Worm (Caenorhabditis elegans) whole organism, L4 larva: ENCODE measurements around the gene F54F2.6.

Experiments used
- D1046.2 ChIP-seq: fragments of 200-800 bp; sonication (Bioruptor generic); IDR thresholded peaks from 2 replicates; pipeline ENCODE4 v1.3.6; 2022; ENCODE audit warnings: missing genetic modification characterization, missing compliant biosample characterization
- F44E2.7 ChIP-seq: fragments of 200-800 bp; sonication (Bioruptor generic); IDR thresholded peaks from 2 replicates; pipeline ENCODE4 v2.1.2; 2022; ENCODE audit warnings: missing genetic modification characterization, missing compliant biosample characterization
- T20F7.1 ChIP-seq: fragments of 200-800 bp; sonication (Bioruptor generic); optimal IDR thresholded peaks from 2 replicates; lab custom pipeline; 2018; ENCODE audit warnings: mild to moderate bottlenecking, missing genetic modification characterization, missing compliant biosample characterization
- T26A8.4 ChIP-seq: fragments of 200-800 bp; sonication (Bioruptor generic); IDR thresholded peaks from 2 replicates; pipeline ENCODE4 v1.3.6; 2022; ENCODE audit warnings: missing genetic modification characterization, missing compliant biosample characterization
- Y105C5A.15 ChIP-seq: fragments of 200-800 bp; sonication (Bioruptor generic); IDR thresholded peaks from 2 replicates; pipeline ENCODE4 v1.3.6; 2022; ENCODE audit warnings: missing genetic modification characterization, missing compliant biosample characterization
- Y5F2A.4 ChIP-seq: fragments of 200-800 bp; sonication (Bioruptor generic); optimal IDR thresholded peaks from 2 replicates; lab custom pipeline; 2018; ENCODE audit warnings: mild to moderate bottlenecking, missing genetic modification characterization, missing compliant biosample characterization
- ZK337.2 ChIP-seq: fragments of 200-800 bp; sonication (Bioruptor generic); IDR thresholded peaks from 2 replicates; pipeline ENCODE4 v1.3.6; 2022; ENCODE audit warnings: missing genetic modification reagents, missing genetic modification characterization, missing compliant biosample characterization
- ama-1 ChIP-seq: fragments of 150-350 bp; optimal IDR thresholded peaks from 2 replicates; lab custom pipeline; 2014; ENCODE audit warnings: inconsistent platforms, mixed read lengths
- ceh-32 ChIP-seq: sonication (generic microtip); optimal IDR thresholded peaks from 2 replicates; lab custom pipeline; 2016; ENCODE audit warnings: mild to moderate bottlenecking, missing genetic modification characterization, missing compliant biosample characterization; ENCODE audit not compliant: poor library complexity
- ceh-44 ChIP-seq: fragments of 200-800 bp; sonication (Bioruptor generic); IDR thresholded peaks from 2 replicates; pipeline ENCODE4 v1.3.6; 2022; ENCODE audit warnings: missing genetic modification reagents, missing genetic modification characterization, missing compliant biosample characterization
- ceh-62 ChIP-seq: sonication (generic microtip); optimal IDR thresholded peaks from 2 replicates; lab custom pipeline; 2017; ENCODE audit warnings: missing biosample characterization, missing genetic modification characterization
- ces-1 ChIP-seq: fragments of 150-350 bp; sonication (generic microtip); optimal IDR thresholded peaks from 4 replicates; lab custom pipeline; 2014; ENCODE audit warnings: missing biosample characterization, missing genetic modification reagents, missing genetic modification characterization
- daf-16 ChIP-seq, 3 experiments: sonication (generic microtip); optimal IDR thresholded peaks; 2 replicates each; lab custom pipeline; 2016 to 2017; ENCODE audit warnings: missing genetic modification characterization in 3 of 3, missing genetic modification reagents in 3 of 3, mild to moderate bottlenecking in 2 of 3, missing compliant biosample characterization in 2 of 3, missing biosample characterization in 1 of 3, moderate library complexity in 1 of 3
- dmd-8 ChIP-seq: fragments of 200-800 bp; sonication (Bioruptor generic); IDR thresholded peaks from 2 replicates; pipeline ENCODE4 v1.3.6; 2022; ENCODE audit warnings: missing genetic modification characterization, missing compliant biosample characterization
- dpl-1 ChIP-seq: fragments of 150-350 bp; optimal IDR thresholded peaks from 2 replicates; lab custom pipeline; 2014; ENCODE audit warnings: missing biosample characterization, missing genetic modification reagents, missing genetic modification characterization
- duxl-1 ChIP-seq: sonication (generic microtip); optimal IDR thresholded peaks from 2 replicates; lab custom pipeline; 2016; ENCODE audit warnings: mild to moderate bottlenecking, missing genetic modification characterization, moderate library complexity, missing compliant biosample characterization; ENCODE audit not compliant: poor library complexity
- dve-1 ChIP-seq: sonication (generic microtip); optimal IDR thresholded peaks from 2 replicates; lab custom pipeline; 2017; ENCODE audit warnings: antibody characterized with exemption, mild to moderate bottlenecking, missing genetic modification characterization, missing compliant biosample characterization; ENCODE audit not compliant: insufficient read depth
- hif-1 ChIP-seq, 2 experiments: sonication (generic microtip); optimal IDR thresholded peaks; 2 replicates each; lab custom pipeline; 2016 to 2017; ENCODE audit warnings: missing compliant biosample characterization in 2 of 2, missing genetic modification characterization in 2 of 2, missing genetic modification reagents in 2 of 2, missing genotype in 2 of 2, mild to moderate bottlenecking in 1 of 2
- hlh-11 ChIP-seq: fragments of 200-800 bp; sonication (Bioruptor generic); optimal IDR thresholded peaks from 2 replicates; lab custom pipeline; 2018; ENCODE audit warnings: mild to moderate bottlenecking, missing genetic modification characterization, missing compliant biosample characterization
- hlh-30 ChIP-seq: sonication (generic microtip); optimal IDR thresholded peaks from 2 replicates; lab custom pipeline; 2017; ENCODE audit warnings: antibody characterized with exemption, mild to moderate bottlenecking, missing genetic modification characterization, missing compliant biosample characterization; ENCODE audit not compliant: insufficient read depth
- lin-13 ChIP-seq: fragments of 150-350 bp; optimal IDR thresholded peaks from 2 replicates; lab custom pipeline; 2014; ENCODE audit warnings: missing biosample characterization, missing genetic modification reagents, missing genetic modification characterization
- lin-38 ChIP-seq: fragments of 200-800 bp; sonication (Bioruptor generic); IDR thresholded peaks from 2 replicates; pipeline ENCODE4 v1.3.6; 2022; ENCODE audit warnings: missing genetic modification reagents, missing genetic modification characterization, missing compliant biosample characterization
- lin-39 ChIP-seq: fragments of 150-350 bp; optimal IDR thresholded peaks from 2 replicates; lab custom pipeline; 2014; ENCODE audit warnings: missing biosample characterization, missing genetic modification reagents, missing genetic modification characterization
- lir-3 ChIP-seq: sonication (generic microtip); optimal IDR thresholded peaks from 2 replicates; lab custom pipeline; 2016; ENCODE audit warnings: mild to moderate bottlenecking, missing genetic modification characterization, missing compliant biosample characterization
- lsy-2 ChIP-seq, 2 experiments: fragments of 150-350 bp in 1 of 2; sonication (generic microtip) in 1 of 2; optimal IDR thresholded peaks; 2 replicates each; lab custom pipeline; 2014 to 2017; ENCODE audit warnings: missing biosample characterization in 2 of 2, missing genetic modification characterization in 2 of 2
- madf-9 ChIP-seq: fragments of 200-800 bp; sonication (Bioruptor generic); conservative IDR thresholded peaks from 2 replicates; pipeline ENCODE4 v1.3.6; 2022; ENCODE audit warnings: missing genetic modification reagents, missing genetic modification characterization, missing compliant biosample characterization
- mep-1 ChIP-seq: fragments of 150-350 bp; sonication (generic microtip); optimal IDR thresholded peaks from 3 replicates; lab custom pipeline; 2014; ENCODE audit warnings: missing biosample characterization, missing genetic modification characterization
- nhr-102 ChIP-seq: sonication (generic microtip); optimal IDR thresholded peaks from 2 replicates; lab custom pipeline; 2016; ENCODE audit warnings: mild to moderate bottlenecking, missing genetic modification characterization, moderate library complexity, missing compliant biosample characterization
- nhr-111 ChIP-seq: fragments of 200-800 bp; sonication (Bioruptor generic); optimal IDR thresholded peaks from 2 replicates; lab custom pipeline; 2018; ENCODE audit warnings: mild to moderate bottlenecking, missing genetic modification characterization, missing compliant biosample characterization
- nhr-25 ChIP-seq: sonication (generic microtip); optimal IDR thresholded peaks from 2 replicates; lab custom pipeline; 2017; ENCODE audit warnings: missing genetic modification characterization, mild to moderate bottlenecking, missing compliant biosample characterization, antibody characterized with exemption, moderate library complexity, borderline replicate concordance; ENCODE audit not compliant: insufficient read depth
- pha-4 ChIP-seq, 2 experiments: fragments of 150-350 bp in 1 of 2; fragments of 200-800 bp in 1 of 2; sonication (Bioruptor generic) in 1 of 2; IDR thresholded peaks in 1 of 2; optimal IDR thresholded peaks in 1 of 2; 2 replicates each; pipeline versions ENCODE4 v1.3.6 to Lab custom; 2014 to 2022; ENCODE audit warnings: missing genetic modification characterization in 2 of 2, missing genetic modification reagents in 2 of 2, missing biosample characterization in 1 of 2, missing compliant biosample characterization in 1 of 2
- pqm-1 ChIP-seq: sonication (generic microtip); optimal IDR thresholded peaks from 2 replicates; lab custom pipeline; 2017; ENCODE audit warnings: missing biosample characterization, missing genetic modification characterization
- rbr-2 ChIP-seq: sonication (generic microtip); optimal IDR thresholded peaks from 2 replicates; lab custom pipeline; 2016; ENCODE audit warnings: missing genotype, missing genetic modification characterization, missing compliant biosample characterization
- unc-130 ChIP-seq: sonication (generic microtip); optimal IDR thresholded peaks from 2 replicates; lab custom pipeline; 2016; ENCODE audit warnings: missing genetic modification reagents, missing genetic modification characterization, missing compliant biosample characterization
- unc-39 ChIP-seq: sonication (generic microtip); optimal IDR thresholded peaks from 2 replicates; lab custom pipeline; 2017; ENCODE audit warnings: missing biosample characterization, missing genetic modification characterization
- unc-62 ChIP-seq, 3 experiments: fragments of 150-350 bp in 1 of 3; sonication (generic microtip); optimal IDR thresholded peaks in 2 of 3; peaks in 1 of 3; 1 replicate in 1 of 3; 2 replicates in 2 of 3; lab custom pipeline; 2014 to 2017; ENCODE audit warnings: missing biosample characterization in 3 of 3, missing genetic modification characterization in 3 of 3, missing genetic modification reagents in 3 of 3, missing genotype in 1 of 3
- vab-7 ChIP-seq: fragments of 200-800 bp; sonication (Bioruptor generic); IDR thresholded peaks from 2 replicates; pipeline ENCODE4 v1.3.6; 2022; ENCODE audit warnings: missing genetic modification reagents, missing genetic modification characterization, missing compliant biosample characterization
- zfp-2 ChIP-seq: sonication (generic microtip); optimal IDR thresholded peaks from 2 replicates; lab custom pipeline; 2016; ENCODE audit warnings: mild to moderate bottlenecking, missing genetic modification characterization, missing compliant biosample characterization
- ztf-11 ChIP-seq: fragments of 150-350 bp; optimal IDR thresholded peaks from 2 replicates; lab custom pipeline; 2014; ENCODE audit warnings: missing biosample characterization, missing genetic modification characterization
- ztf-7 ChIP-seq: fragments of 150-350 bp; optimal IDR thresholded peaks from 2 replicates; lab custom pipeline; 2014; ENCODE audit warnings: missing biosample characterization, missing genetic modification characterization

Gene F54F2.6

DNA sequence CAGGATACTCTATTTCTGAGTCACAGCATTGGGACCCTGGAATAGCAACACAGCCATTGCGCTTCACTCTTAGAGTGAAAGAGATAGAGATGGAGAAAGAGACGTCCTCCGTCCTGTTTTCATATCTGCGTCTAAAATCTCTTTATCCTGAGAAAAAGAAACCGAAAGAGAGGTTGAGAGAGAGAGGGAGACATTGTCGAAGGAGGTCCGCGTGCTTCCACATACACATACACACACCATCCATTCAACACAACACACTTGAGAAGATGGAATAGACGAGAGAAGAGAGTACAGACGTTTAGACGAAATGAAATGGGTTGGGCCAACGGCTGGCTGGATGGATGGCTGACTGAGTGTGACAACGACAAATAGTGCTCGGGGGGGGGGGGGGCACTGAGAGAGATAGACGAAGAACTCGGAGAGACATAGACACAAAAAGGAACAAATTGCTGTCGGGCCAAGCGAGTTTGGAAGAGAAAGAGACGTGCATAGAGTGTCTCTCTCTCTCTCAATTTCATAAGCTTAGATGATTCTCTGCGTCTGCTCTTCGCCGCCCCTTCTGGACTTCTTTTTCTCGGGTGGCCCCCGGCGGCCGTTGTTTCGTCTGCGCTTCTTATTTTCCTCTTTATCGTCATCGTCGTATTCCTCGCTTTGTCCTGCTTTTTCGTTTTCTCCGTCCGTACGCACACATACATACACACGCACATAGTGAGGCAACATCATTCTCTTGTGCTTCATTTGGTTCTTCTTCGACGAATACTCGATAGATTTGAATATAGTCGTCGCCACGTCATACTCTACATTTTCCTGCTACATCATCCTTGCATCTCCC, at the start of gene F54F2.6 (continued):
- TF ChIP-seq hif-1 (tag; optimal IDR thresholded peaks at IDR 0.05; lab: Kevin White, UChicago) (peak; percentile 65 to 85), unc-62 (GFP tag; optimal IDR thresholded peaks at IDR 0.05 in 1 of 2; lab: Kevin White, UChicago) (peak in 1 of 2 experiments; percentile 100), unc-62 (tag; optimal IDR thresholded peaks at IDR 0.05; lab: Kevin White, UChicago) (peak; percentile 89), vab-7 (no peak), rbr-2 (tag; lab: Kevin White, UChicago) (peak; percentile 93), Y105C5A.15 (GFP tag; lab: Robert Waterston, UW) (no peak), lin-39 (tag; lab: Kevin White, UChicago) (no peak)

DNA sequence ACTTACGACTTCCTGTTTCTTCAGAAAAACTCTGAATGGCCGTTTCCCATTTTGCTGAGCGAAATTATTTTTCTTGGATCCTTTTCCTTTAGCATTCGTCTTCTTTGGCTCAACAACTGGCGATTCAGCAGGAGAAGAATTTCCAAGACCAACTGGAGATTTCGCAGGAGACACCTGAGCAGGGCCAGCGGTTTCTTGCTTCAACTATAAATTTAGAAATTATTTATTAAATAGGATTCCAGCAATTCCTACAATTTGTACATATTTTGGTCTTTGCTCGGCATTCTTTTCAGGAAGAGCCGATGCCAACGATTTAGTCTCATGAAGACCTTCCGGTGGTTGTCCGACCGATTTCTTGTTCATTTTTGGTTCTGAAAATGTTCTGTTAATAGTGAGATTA, 49.0 kb upstream of the F54F2.6 start, which contains the start of gene F44E2.8:
F44E2.8 (minus strand) TSS at position 371 of the 400 bp plus-strand sequence.
- TF ChIP-seq T26A8.4 (GFP tag; lab: Robert Waterston, UW): 0 out of 2 replicates have a peak, but pooled peaks have one; percentile 29
- no peak for TF ChIP-seq nhr-25
- TF ChIP-seq ceh-62: no peak
- peak; percentile 52 for TF ChIP-seq lin-38
- TF ChIP-seq daf-16 (GFP tag; optimal IDR thresholded peaks at IDR 0.05; lab: Kevin White, UChicago): no peak
- TF ChIP-seq daf-16 (tag; optimal IDR thresholded peaks at IDR 0.05; lab: Kevin White, UChicago): peak; percentile 8
- TF ChIP-seq unc-62 (GFP tag; optimal IDR thresholded peaks at IDR 0.05 in 1 of 2; lab: Kevin White, UChicago): peak in 1 of 2 experiments; percentile 23
- no peak for TF ChIP-seq unc-62 (tag; optimal IDR thresholded peaks at IDR 0.05; lab: Kevin White, UChicago)

- TF ChIP-seq dpl-1 (no peak), pqm-1 (tag; lab: Kevin White, UChicago) (no peak), dmd-8 (no peak), ces-1 (no peak)
Observed at ce11 chrIII:8848372-8848771, 47.9 kb upstream of the F54F2.6 start, which contains the start of gene F44E2.7. TSS of gene F44E2.7 (minus strand) at chrIII:8848472.

ce11 chrIII:8847722-8848121, 47.2 kb upstream of the F54F2.6 start:
- no peak for TF ChIP-seq ztf-11 (tag; lab: Kevin White, UChicago)
- TF ChIP-seq pqm-1 (tag; lab: Kevin White, UChicago): peak; percentile 0
- peak; percentile 39 for TF ChIP-seq mep-1 (tag; lab: Kevin White, UChicago)
- no peak for TF ChIP-seq ztf-7 (tag; lab: Kevin White, UChicago)
- peak; percentile 42 for TF ChIP-seq rbr-2 (tag; lab: Kevin White, UChicago)
- TF ChIP-seq zfp-2: no peak
- no peak for TF ChIP-seq ceh-32 (tag; lab: Kevin White, UChicago)
- no peak for TF ChIP-seq hlh-11
- TF ChIP-seq lin-38: peak; percentile 95
- peak; percentile 35 for TF ChIP-seq hlh-30 (tag; lab: Kevin White, UChicago)
- no peak for TF ChIP-seq ZK337.2 (GFP tag; lab: Robert Waterston, UW)
- no peak for TF ChIP-seq Y5F2A.4
- TF ChIP-seq duxl-1 (tag; lab: Kevin White, UChicago): no peak
- TF ChIP-seq D1046.2 (GFP tag; lab: Robert Waterston, UW): no peak
- no peak for TF ChIP-seq hif-1 (tag; optimal IDR thresholded peaks at IDR 0.05; lab: Kevin White, UChicago)
- peak; percentile 38 for TF ChIP-seq dve-1 (tag; lab: Kevin White, UChicago)
- no peak for TF ChIP-seq lin-13 (GFP tag; lab: Kevin White, UChicago)
- no peak for TF ChIP-seq unc-39 (tag; lab: Kevin White, UChicago)
- no peak for TF ChIP-seq madf-9 (GFP tag; lab: Robert Waterston, UW)
- TF ChIP-seq lin-39 (tag; lab: Kevin White, UChicago): no peak
- peak in 1 of 2 experiments; percentile 82 for TF ChIP-seq lsy-2 (tag; optimal IDR thresholded peaks at IDR 0.05; lab: Kevin White, UChicago)
- TF ChIP-seq unc-130: no peak
- no peak for TF ChIP-seq pha-4 (GFP tag; IDR thresholded peaks at IDR 0.05; lab: Robert Waterston, UW)
- no peak for TF ChIP-seq pha-4 (tag; optimal IDR thresholded peaks at IDR 0.05; lab: Kevin White, UChicago)
- TF ChIP-seq nhr-102 (tag; lab: Kevin White, UChicago): no peak
- no peak for TF ChIP-seq ceh-44
- TF ChIP-seq ama-1 (lab: Kevin White, UChicago): no peak
- TF ChIP-seq dpl-1: peak; percentile 74
- no peak for TF ChIP-seq nhr-111
- TF ChIP-seq T20F7.1 (GFP tag; lab: Kevin White, UChicago): no peak
- TF ChIP-seq F44E2.7 (GFP tag; lab: Robert Waterston, UW): no peak
- no peak for TF ChIP-seq lir-3 (tag; lab: Kevin White, UChicago)
